Worm (Caenorhabditis elegans): ENCODE measurements around the gene C32B5.6.
"Not testable (repeated sequence)": the region's sequence is repeated elsewhere in the genome, so short reads cannot be mapped to it uniquely, and the experiment has no call there.

The C32B5.6 gene

DNA sequence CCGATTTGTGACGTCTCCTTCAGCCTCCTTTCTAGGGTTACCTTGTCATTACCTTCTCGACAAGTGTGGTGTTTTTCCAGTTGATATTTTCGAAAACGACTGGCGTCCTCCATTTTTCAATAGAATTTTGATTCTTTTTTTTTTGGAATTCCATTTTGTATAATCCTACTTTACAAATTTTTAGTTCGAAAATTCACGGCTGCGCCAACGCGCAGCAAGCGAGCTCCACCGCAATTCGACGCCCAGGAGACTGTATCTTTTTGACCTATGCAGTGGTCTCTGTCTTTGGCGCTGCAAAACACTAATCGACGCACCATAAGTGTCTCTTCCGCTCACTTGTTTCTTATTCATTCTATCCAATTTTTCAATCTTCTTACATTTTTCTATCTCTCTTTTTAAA, 23.1 kb downstream of the C32B5.6 start, which contains the start of gene fbxc-42:
Gene fbxc-42 (plus strand): TSS at position 301 of the 400 bp plus-strand sequence.
- no peak for TF ChIP-seq unc-39 (tag; optimal IDR thresholded peaks at IDR 0.05)
- TF ChIP-seq nhr-77 (tag; optimal IDR thresholded peaks at IDR 0.05), result no peak

DNA sequence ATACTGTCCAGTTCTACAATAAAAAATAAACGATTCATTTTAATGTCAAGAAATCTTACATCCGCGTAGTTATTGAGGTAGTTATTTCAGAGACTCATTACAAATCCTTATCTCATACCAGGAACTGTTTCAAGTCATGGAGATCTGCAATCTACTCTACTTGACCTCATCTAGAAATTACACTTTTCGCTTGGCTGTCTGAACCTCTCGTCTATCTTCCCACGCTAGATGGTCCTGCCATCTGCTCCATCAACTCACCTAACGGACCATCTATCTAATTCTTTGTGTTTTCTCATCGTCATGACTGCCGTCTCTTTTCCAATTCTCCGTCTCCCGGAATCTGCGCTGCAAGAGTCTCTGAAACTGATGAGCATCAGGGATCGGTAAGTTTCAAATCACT, 26.0 kb downstream of the C32B5.6 start, which contains the start of gene F45D11.7:
Gene F45D11.7 (plus strand): TSS at position 301 of the 400 bp plus-strand sequence.
- TF ChIP-seq nhr-25, ZK546.5, ztf-11 (tag; optimal IDR thresholded peaks at IDR 0.05): not testable (repeated sequence)

DNA sequence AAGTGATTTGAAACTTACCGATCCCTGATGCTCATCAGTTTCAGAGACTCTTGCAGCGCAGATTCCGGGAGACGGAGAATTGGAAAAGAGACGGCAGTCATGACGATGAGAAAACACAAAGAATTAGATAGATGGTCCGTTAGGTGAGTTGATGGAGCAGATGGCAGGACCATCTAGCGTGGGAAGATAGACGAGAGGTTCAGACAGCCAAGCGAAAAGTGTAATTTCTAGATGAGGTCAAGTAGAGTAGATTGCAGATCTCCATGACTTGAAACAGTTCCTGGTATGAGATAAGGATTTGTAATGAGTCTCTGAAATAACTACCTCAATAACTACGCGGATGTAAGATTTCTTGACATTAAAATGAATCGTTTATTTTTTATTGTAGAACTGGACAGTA, 27.9 kb downstream of the C32B5.6 start, which contains the start of gene F45D11.11:
Gene F45D11.11 (minus strand): TSS at position 101 of the 400 bp plus-strand sequence.
- not testable (repeated sequence) for TF ChIP-seq nhr-77 (tag; optimal IDR thresholded peaks at IDR 0.05); gmeb-1 (tag; optimal IDR thresholded peaks at IDR 0.05); Y55F3AM.14 (GFP tag; optimal IDR thresholded peaks at IDR 0.05)

DNA sequence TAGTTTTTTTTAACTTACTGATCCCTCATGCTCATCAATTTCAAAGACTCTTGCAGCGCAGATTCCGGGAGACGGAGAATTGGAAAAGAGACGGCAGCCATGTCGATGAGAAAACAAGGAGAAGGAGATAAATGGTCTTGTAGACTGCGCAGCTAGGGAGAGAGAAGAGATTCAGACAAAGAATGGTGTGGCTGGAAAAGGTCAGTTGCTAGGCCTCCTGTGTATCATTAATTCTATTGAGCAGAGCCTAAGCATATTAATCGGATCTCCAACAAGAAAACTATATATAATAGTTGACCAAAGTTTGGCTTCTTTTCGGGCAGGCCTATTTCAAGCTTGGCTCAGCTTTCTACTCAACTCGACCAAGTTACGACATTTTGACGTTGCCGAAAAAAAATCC, 31.3 kb downstream of the C32B5.6 start, which contains the start of gene fbxb-29:
Gene fbxb-29 (minus strand): TSS at position 101 of the 400 bp plus-strand sequence.
- TF ChIP-seq mbf-1 (tag; optimal IDR thresholded peaks at IDR 0.05) (no peak), F13H6.1 (tag; optimal IDR thresholded peaks at IDR 0.05) (no peak), mdl-1 (tag; optimal IDR thresholded peaks at IDR 0.05) (no peak), gmeb-1 (tag; optimal IDR thresholded peaks at IDR 0.05) (no peak), ZK546.5 (tag; optimal IDR thresholded peaks at IDR 0.05) (no peak), ztf-1 (GFP tag; conservative IDR thresholded peaks at IDR 0.05) (no peak), egl-27 (tag; optimal IDR thresholded peaks at IDR 0.05) (no peak), unc-62 (GFP tag; optimal IDR thresholded peaks at IDR 0.05) (no peak), elt-3 (tag; optimal IDR thresholded peaks at IDR 0.05) (no peak), lin-39 (tag; optimal IDR thresholded peaks at IDR 0.05) (no peak), mab-5 (tag; optimal IDR thresholded peaks at IDR 0.05) (no peak), C34F6.9 (tag; optimal IDR thresholded peaks at IDR 0.05) (no peak), crh-2 (tag; optimal IDR thresholded peaks at IDR 0.05) (no peak), aly-2 (tag; optimal IDR thresholded peaks at IDR 0.05) (no peak)

DNA sequence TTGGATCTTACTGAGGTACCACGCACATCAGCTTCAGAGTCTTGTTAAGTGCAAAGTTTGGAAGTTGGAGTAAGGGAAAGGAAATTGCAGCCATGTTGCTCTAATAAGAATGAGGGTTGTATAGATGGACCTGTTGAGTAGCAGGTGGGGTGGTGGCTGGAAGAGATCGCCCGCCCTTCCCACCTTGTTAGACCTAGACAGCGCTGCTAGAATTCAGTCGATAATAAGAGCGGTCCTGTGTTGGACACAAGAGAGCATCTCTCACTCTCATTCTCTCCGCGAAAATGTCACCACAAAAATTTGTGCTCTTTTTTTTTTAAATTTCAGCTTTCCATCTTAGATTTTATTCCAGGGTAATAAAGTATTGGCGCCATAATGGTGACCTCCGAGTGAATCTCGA, 33.1 kb downstream of the C32B5.6 start, which contains the start of the genes fbxb-30 and F45D11.5:
Gene fbxb-30 (minus strand): TSS at position 101 of the 400 bp plus-strand sequence.
Gene F45D11.5 (plus strand): TSS at position 352 of the 400 bp plus-strand sequence.
- TF ChIP-seq lin-11 (tag; optimal IDR thresholded peaks at IDR 0.05) (no peak), nhr-12 (tag; optimal IDR thresholded peaks at IDR 0.05) (no peak), nhr-129 (tag; optimal IDR thresholded peaks at IDR 0.05) (no peak), blmp-1 (tag; optimal IDR thresholded peaks at IDR 0.05; ENCODE audit: insufficient read depth) (no peak), C34F6.9 (tag; optimal IDR thresholded peaks at IDR 0.05) (no peak), fos-1 (tag; optimal IDR thresholded peaks at IDR 0.05) (no peak), nhr-10 (tag; optimal IDR thresholded peaks at IDR 0.05) (no peak), ama-1 (optimal IDR thresholded peaks at IDR 0.05) (no peak), unc-62 (GFP tag; optimal IDR thresholded peaks at IDR 0.05) (no peak), nhr-25 (tag; optimal IDR thresholded peaks at IDR 0.05) (no peak), peb-1 (tag; optimal IDR thresholded peaks at IDR 0.05) (no peak), unc-39 (tag; optimal IDR thresholded peaks at IDR 0.05) (no peak), dmd-4 (tag; optimal IDR thresholded peaks at IDR 0.05) (no peak), ztf-11 (tag; optimal IDR thresholded peaks at IDR 0.05) (no peak), zag-1 (tag; optimal IDR thresholded peaks at IDR 0.05) (no peak), elt-3 (tag; optimal IDR thresholded peaks at IDR 0.05) (no peak)

DNA sequence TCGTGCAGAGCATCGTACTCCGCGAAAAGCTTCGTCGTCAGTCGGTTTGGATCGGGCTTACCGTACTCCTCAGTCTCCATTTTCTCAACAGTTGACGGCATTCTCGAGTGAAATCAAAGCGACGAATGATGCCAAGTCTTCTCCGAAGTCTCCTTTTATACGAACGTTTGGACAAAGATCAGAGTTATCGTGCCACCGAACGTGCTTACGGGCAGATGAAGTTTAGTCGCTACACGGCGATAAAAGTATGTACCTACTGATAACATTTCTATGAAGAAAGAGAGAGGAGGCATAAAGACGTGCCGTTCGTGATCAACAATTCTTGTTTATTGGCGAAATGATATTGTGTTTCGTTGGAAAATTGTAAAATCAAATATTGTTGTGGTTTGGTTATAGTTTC, 38.2 kb downstream of the C32B5.6 start, which contains the start of gene F45D11.14:
Gene F45D11.14 (minus strand): TSS at position 101 of the 400 bp plus-strand sequence.
- not testable (repeated sequence) for TF ChIP-seq dmd-4, nhr-237, mdl-1 (tag; optimal IDR thresholded peaks at IDR 0.05)

Measured in whole organism, L2 larva.